Fruit fly (Drosophila melanogaster) whole organism, adult: ENCODE measurements around the gene Gr93a.
A peak's percentile ranks its signal among the peaks of the same experiment; 100 is the strongest.

Experiments used
- CG11617 ChIP-seq: fragments of 200-800 bp; sonication (Bioruptor generic); optimal IDR thresholded peaks from 2 replicates; lab custom pipeline; 2017; ENCODE audit warnings: mild to moderate bottlenecking, missing biosample characterization, missing genetic modification reagents, missing genetic modification characterization
- CG14711 ChIP-seq: fragments of 200-800 bp; sonication (Bioruptor generic); optimal IDR thresholded peaks from 2 replicates; lab custom pipeline; 2018; ENCODE audit warnings: missing biosample characterization, mild to moderate bottlenecking, missing genetic modification characterization, moderate library complexity
- CG33017 ChIP-seq: fragments of 200-800 bp; sonication (Bioruptor generic); optimal IDR thresholded peaks from 2 replicates; lab custom pipeline; 2018; ENCODE audit warnings: missing biosample characterization, mild to moderate bottlenecking, missing genetic modification characterization, moderate library complexity
- CG5204 ChIP-seq: fragments of 200-800 bp; sonication (Bioruptor generic); optimal IDR thresholded peaks from 2 replicates; lab custom pipeline; 2016; ENCODE audit warnings: missing biosample characterization, missing genetic modification characterization
- CG7045 ChIP-seq: fragments of 200-800 bp; sonication (Bioruptor generic); optimal IDR thresholded peaks from 2 replicates; lab custom pipeline; 2017; ENCODE audit warnings: missing biosample characterization, mild to moderate bottlenecking, missing genetic modification characterization
- CG7101 ChIP-seq: fragments of 200-800 bp; sonication (Bioruptor generic); optimal IDR thresholded peaks from 2 replicates; lab custom pipeline; 2018; ENCODE audit warnings: missing biosample characterization, mild to moderate bottlenecking, missing genetic modification characterization, moderate library complexity
- Clk ChIP-seq: fragments of 200-800 bp; sonication (Bioruptor generic); optimal IDR thresholded peaks from 2 replicates; lab custom pipeline; 2017; ENCODE audit warnings: missing biosample characterization, missing genetic modification characterization
- Crg-1 ChIP-seq: fragments of 200-800 bp; sonication (Bioruptor generic); optimal IDR thresholded peaks from 2 replicates; lab custom pipeline; 2016; ENCODE audit warnings: missing biosample characterization, missing genetic modification characterization
- bab1 ChIP-seq: fragments of 200-800 bp; sonication (Bioruptor generic); optimal IDR thresholded peaks from 3 replicates; lab custom pipeline; 2019; ENCODE audit warnings: missing biosample characterization, mild to moderate bottlenecking, missing genetic modification characterization, moderate library complexity
- cic ChIP-seq: fragments of 200-800 bp; sonication (Bioruptor generic); optimal IDR thresholded peaks from 2 replicates; lab custom pipeline; 2017; ENCODE audit warnings: missing biosample characterization, mild to moderate bottlenecking, missing genetic modification characterization, moderate library complexity
- kay ChIP-seq: fragments of 200-800 bp; sonication (Bioruptor generic); peaks from one replicate; lab custom pipeline; 2016; ENCODE audit warnings: missing biosample characterization, missing genetic modification characterization, borderline replicate concordance
- ovo ChIP-seq: fragments of 200-800 bp; sonication (Bioruptor generic); optimal IDR thresholded peaks from 2 replicates; lab custom pipeline; 2016; ENCODE audit warnings: missing biosample characterization, missing genetic modification characterization

dm6 chr3R:21852579-21853233 is 20.4 kb downstream of the Gr93a start:
- TF ChIP-seq Clk (GFP tag; lab: Kevin White, UChicago) (no peak), CG7101 (peak; percentile 13), CG5204 (GFP tag; lab: Kevin White, UChicago) (no peak), CG7045 (GFP tag; lab: Kevin White, UChicago) (no peak), Crg-1 (no peak), cic (GFP tag; lab: Kevin White, UChicago) (no peak), kay (GFP tag; lab: Kevin White, UChicago) (no peak), bab1 (GFP tag; lab: Kevin White, UChicago) (peak; percentile 41), CG33017 (tag; lab: Kevin White, UChicago) (no peak), ovo (GFP tag; lab: Kevin White, UChicago) (peak; percentile 88), CG14711 (tag; lab: Kevin White, UChicago) (peak; percentile 41), CG11617 (no peak)
